Fruit fly (Drosophila melanogaster) whole organism, prepupa: ENCODE results near the gene CG44142.
A peak's percentile ranks its signal among the peaks of the same experiment; 100 is the strongest.

ENCODE experiments used
- Blimp-1 ChIP-seq: fragments of 200-800 bp; sonication (Bioruptor generic); optimal IDR thresholded peaks from 3 replicates; lab custom pipeline; 2017; ENCODE audit warnings: missing biosample characterization, missing genetic modification characterization, mild to moderate bottlenecking, moderate library complexity, missing genetic modification reagents
- CG10631 ChIP-seq: fragments of 200-800 bp; sonication (Bioruptor generic); optimal IDR thresholded peaks from 2 replicates; lab custom pipeline; 2016; ENCODE audit warnings: missing biosample characterization, missing genetic modification characterization
- CG11762 ChIP-seq: fragments of 200-800 bp; sonication (Bioruptor generic); optimal IDR thresholded peaks from 3 replicates; lab custom pipeline; 2016; ENCODE audit warnings: missing biosample characterization, missing genetic modification characterization; ENCODE audit not compliant: insufficient read depth
- CG15336 ChIP-seq: fragments of 200-800 bp; sonication (Bioruptor generic); IDR thresholded peaks from 2 replicates; pipeline ENCODE4 v1.3.6; 2022; ENCODE audit warnings: missing biosample characterization, missing genetic modification characterization
- CG1621 ChIP-seq: fragments of 200-800 bp; sonication (Bioruptor generic); optimal IDR thresholded peaks from 3 replicates; lab custom pipeline; 2018; ENCODE audit warnings: missing biosample characterization, mild to moderate bottlenecking, missing genetic modification characterization
- CG16779 ChIP-seq: fragments of 200-800 bp; sonication (Bioruptor generic); optimal IDR thresholded peaks from 3 replicates; lab custom pipeline; 2017; ENCODE audit warnings: missing biosample characterization, mild to moderate bottlenecking, missing genetic modification characterization
- CG3032 ChIP-seq: fragments of 200-800 bp; optimal IDR thresholded peaks from 2 replicates; lab custom pipeline; 2019; ENCODE audit warnings: missing biosample characterization, mild to moderate bottlenecking, missing genetic modification characterization, moderate library complexity
- CG32006 ChIP-seq: fragments of 200-800 bp; sonication (Bioruptor generic); optimal IDR thresholded peaks from 3 replicates; lab custom pipeline; 2017; ENCODE audit warnings: missing biosample characterization, mild to moderate bottlenecking, missing genetic modification characterization
- CG34406 ChIP-seq: fragments of 200-800 bp; sonication (Bioruptor generic); optimal IDR thresholded peaks from 3 replicates; lab custom pipeline; 2016; ENCODE audit warnings: missing biosample characterization, missing genetic modification characterization
- CG3919 ChIP-seq: fragments of 200-800 bp; sonication (Bioruptor generic); optimal IDR thresholded peaks from 3 replicates; lab custom pipeline; 2016; ENCODE audit warnings: missing biosample characterization, missing genetic modification characterization
- CG4318 ChIP-seq: fragments of 200-800 bp; sonication (Bioruptor generic); optimal IDR thresholded peaks from 3 replicates; lab custom pipeline; 2017; ENCODE audit warnings: missing biosample characterization, mild to moderate bottlenecking, missing genetic modification characterization
- CG6276 ChIP-seq: fragments of 200-800 bp; sonication (Bioruptor generic); optimal IDR thresholded peaks from 2 replicates; lab custom pipeline; 2017; ENCODE audit warnings: missing biosample characterization, mild to moderate bottlenecking, missing genetic modification characterization
- CG6808 ChIP-seq: fragments of 200-800 bp; sonication (Bioruptor generic); optimal IDR thresholded peaks from 3 replicates; lab custom pipeline; 2017; ENCODE audit warnings: missing biosample characterization, missing genetic modification characterization, mild to moderate bottlenecking, moderate library complexity, missing genetic modification reagents
- CG8119 ChIP-seq: fragments of 200-800 bp; sonication (Bioruptor generic); IDR thresholded peaks from 3 replicates; pipeline ENCODE4 v1.3.6; 2022; ENCODE audit warnings: missing biosample characterization, missing genetic modification characterization
- CG8632 ChIP-seq: fragments of 200-800 bp; sonication (Bioruptor generic); optimal IDR thresholded peaks from 3 replicates; lab custom pipeline; 2016; ENCODE audit warnings: missing biosample characterization, missing genetic modification characterization
- CG9139 ChIP-seq: fragments of 200-800 bp; sonication (Bioruptor generic); optimal IDR thresholded peaks from 3 replicates; lab custom pipeline; 2017; ENCODE audit warnings: missing biosample characterization, mild to moderate bottlenecking, missing genetic modification characterization
- Eip75B ChIP-seq: fragments of 200-800 bp; sonication (Bioruptor generic); optimal IDR thresholded peaks from 3 replicates; lab custom pipeline; 2016; ENCODE audit warnings: missing biosample characterization, missing genetic modification characterization
- Gug ChIP-seq: fragments of 200-800 bp; sonication (Bioruptor generic); IDR thresholded peaks from 2 replicates; pipeline ENCODE4 v1.3.6; 2022; ENCODE audit warnings: missing biosample characterization, missing genetic modification characterization
- Hr39 ChIP-seq: fragments of 200-800 bp; sonication (Bioruptor generic); optimal IDR thresholded peaks from 2 replicates; lab custom pipeline; 2016; ENCODE audit warnings: missing biosample characterization, missing genetic modification characterization
- Hr4 ChIP-seq: fragments of 200-800 bp; sonication (Bioruptor generic); optimal IDR thresholded peaks from 3 replicates; lab custom pipeline; 2016; ENCODE audit warnings: missing biosample characterization, missing genetic modification characterization
- Lpt ChIP-seq: fragments of 200-800 bp; sonication (Bioruptor generic); optimal IDR thresholded peaks from 3 replicates; lab custom pipeline; 2016; ENCODE audit warnings: missing biosample characterization, missing genetic modification characterization
- OdsH ChIP-seq: fragments of 200-800 bp; sonication (Bioruptor generic); optimal IDR thresholded peaks from 3 replicates; lab custom pipeline; 2016; ENCODE audit warnings: missing biosample characterization, missing genetic modification characterization
- Sox102F ChIP-seq: fragments of 200-800 bp; sonication (Bioruptor generic); optimal IDR thresholded peaks from 2 replicates; lab custom pipeline; 2016; ENCODE audit warnings: missing biosample characterization, mild to moderate bottlenecking, missing genetic modification characterization
- Sox15 ChIP-seq: fragments of 200-800 bp; sonication (Bioruptor generic); optimal IDR thresholded peaks from 3 replicates; lab custom pipeline; 2016; ENCODE audit warnings: missing biosample characterization, missing genetic modification characterization
- acj6 ChIP-seq: fragments of 200-800 bp; sonication (Bioruptor generic); optimal IDR thresholded peaks from 3 replicates; lab custom pipeline; 2016; ENCODE audit warnings: missing biosample characterization, missing genetic modification characterization
- dsx ChIP-seq: fragments of 200-800 bp; optimal IDR thresholded peaks from 3 replicates; lab custom pipeline; 2019; ENCODE audit warnings: missing biosample characterization, mild to moderate bottlenecking, missing genetic modification characterization, moderate library complexity; ENCODE audit not compliant: poor library complexity, severe bottlenecking
- eg ChIP-seq: fragments of 200-800 bp; sonication (Bioruptor generic); IDR thresholded peaks from 3 replicates; pipeline ENCODE4 v1.3.6; 2022; ENCODE audit warnings: missing biosample characterization, missing genetic modification characterization
- fd59A ChIP-seq: fragments of 200-800 bp; sonication (Bioruptor generic); optimal IDR thresholded peaks from 2 replicates; lab custom pipeline; 2017; ENCODE audit warnings: missing biosample characterization, mild to moderate bottlenecking, missing genetic modification characterization, missing genetic modification reagents
- fd85E ChIP-seq: fragments of 200-800 bp; sonication (Bioruptor generic); optimal IDR thresholded peaks from 3 replicates; lab custom pipeline; 2016; ENCODE audit warnings: missing biosample characterization, missing genetic modification characterization
- fkh ChIP-seq: fragments of 200-800 bp; sonication (Bioruptor generic); optimal IDR thresholded peaks from 3 replicates; lab custom pipeline; 2017; ENCODE audit warnings: missing biosample characterization, mild to moderate bottlenecking, missing genetic modification characterization, moderate library complexity
- lz ChIP-seq: fragments of 200-800 bp; sonication (Bioruptor generic); optimal IDR thresholded peaks from 3 replicates; lab custom pipeline; 2016; ENCODE audit warnings: missing biosample characterization, missing genetic modification characterization
- net ChIP-seq: fragments of 200-800 bp; sonication (Bioruptor generic); optimal IDR thresholded peaks from 3 replicates; lab custom pipeline; 2016; ENCODE audit warnings: missing biosample characterization, missing genetic modification characterization
- salr ChIP-seq, 2 experiments: fragments of 200-800 bp; sonication (Bioruptor generic); optimal IDR thresholded peaks; 3 replicates each; lab custom pipeline; 2016 to 2018; ENCODE audit warnings: missing biosample characterization in 2 of 2, missing genetic modification characterization in 2 of 2, mild to moderate bottlenecking in 1 of 2
- ss ChIP-seq, 2 experiments: fragments of 200-800 bp; sonication (Bioruptor generic); optimal IDR thresholded peaks; 2 replicates in 1 of 2; 3 replicates in 1 of 2; lab custom pipeline; 2017 to 2018; ENCODE audit warnings: mild to moderate bottlenecking in 2 of 2, missing biosample characterization in 2 of 2, missing genetic modification characterization in 2 of 2, moderate library complexity in 1 of 2
- topi ChIP-seq: fragments of 200-800 bp; sonication (Bioruptor generic); optimal IDR thresholded peaks from 3 replicates; lab custom pipeline; 2016; ENCODE audit warnings: missing biosample characterization, missing genetic modification characterization
- vri ChIP-seq: fragments of 200-800 bp; sonication (Bioruptor generic); optimal IDR thresholded peaks from 3 replicates; lab custom pipeline; 2016; ENCODE audit warnings: missing biosample characterization, mild to moderate bottlenecking, missing genetic modification characterization

CG44142 gene

DNA sequence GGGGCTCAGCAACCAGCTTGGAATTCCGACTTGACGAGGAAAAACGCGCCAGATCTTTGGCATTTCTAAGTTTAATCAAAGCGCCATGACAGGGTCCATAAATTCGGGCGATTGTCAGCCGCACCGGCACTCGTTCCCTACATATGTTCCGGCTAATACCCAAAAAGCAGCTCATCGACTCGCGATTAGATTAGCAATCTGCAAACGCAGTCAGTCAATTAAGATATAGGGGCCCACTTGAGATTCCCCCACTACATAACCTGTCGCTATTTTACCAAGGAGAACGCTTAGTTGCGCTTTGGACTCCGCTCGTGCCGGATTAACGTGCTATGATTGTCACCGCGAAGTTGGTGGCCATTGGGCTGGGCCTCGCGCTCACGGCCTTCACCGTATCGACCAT, 18.5 kb downstream of the CG44142 start, which contains the start of gene CG8773:
TSS of gene CG8773 (plus strand) at position 288 of the 400 bp plus-strand sequence.
- no peak for TF ChIP-seq CG4318 (GFP tag; lab: Kevin White, UChicago)
- no peak for TF ChIP-seq OdsH (GFP tag; lab: Kevin White, UChicago)
- TF ChIP-seq CG10631 (GFP tag; lab: Kevin White, UChicago): no peak
- no peak for TF ChIP-seq dsx (GFP tag; lab: Kevin White, UChicago)
- no peak for TF ChIP-seq fd59A (GFP tag; lab: Kevin White, UChicago)
- TF ChIP-seq CG11762 (GFP tag; lab: Kevin White, UChicago): no peak
- TF ChIP-seq vri (GFP tag; lab: Kevin White, UChicago): peak; percentile 19
- TF ChIP-seq, all 60 proteins: peak for 1

DNA sequence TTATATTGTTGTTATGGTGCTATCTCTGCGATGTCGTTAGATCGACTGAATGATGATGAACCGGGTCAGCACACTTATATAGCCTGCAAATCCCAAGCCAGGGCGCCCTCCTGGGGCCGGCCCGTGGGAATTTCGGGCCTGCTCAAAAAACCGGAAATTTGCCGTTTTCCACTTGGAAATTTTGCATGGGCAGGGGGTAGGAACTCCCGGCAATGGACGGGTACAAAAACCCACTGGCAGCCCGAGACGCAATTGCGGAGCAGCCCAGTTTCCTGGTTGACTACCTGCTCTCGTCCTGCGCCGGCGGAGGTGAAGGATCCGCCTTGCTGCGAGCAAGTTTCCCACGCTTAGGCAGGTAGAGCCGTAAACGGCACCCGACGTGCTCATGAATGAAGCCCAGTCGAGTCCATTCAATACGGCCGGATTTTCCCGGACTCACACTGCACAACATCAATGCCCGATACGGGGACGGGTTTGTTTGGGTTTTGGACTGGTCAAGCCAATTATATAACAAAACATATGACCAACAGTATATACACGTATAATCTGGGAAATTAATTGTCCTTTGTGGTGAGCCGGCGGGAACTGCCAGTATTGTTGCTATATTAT, 19.7 kb downstream of the CG44142 start, which contains the start of gene wntD:
TSS of gene wntD (minus strand) at position 51 of the 609 bp plus-strand sequence.
- TF ChIP-seq OdsH (GFP tag; lab: Kevin White, UChicago) (no peak), Gug (GFP tag; lab: Robert Waterston, UW) (no peak), CG15336 (GFP tag; lab: Robert Waterston, UW) (no peak), Sox102F (GFP tag; lab: Kevin White, UChicago) (no peak), fd85E (GFP tag; lab: Kevin White, UChicago) (no peak), CG8632 (GFP tag; lab: Kevin White, UChicago) (no peak), Eip75B (GFP tag; lab: Kevin White, UChicago) (no peak), dsx (GFP tag; lab: Kevin White, UChicago) (no peak), ss (GFP tag; optimal IDR thresholded peaks at IDR 0.05; lab: Kevin White, UChicago) (no peak), lz (no peak), Sox15 (GFP tag; lab: Kevin White, UChicago) (no peak), CG10631 (GFP tag; lab: Kevin White, UChicago) (no peak), Hr4 (GFP tag; lab: Kevin White, UChicago) (no peak), CG9139 (GFP tag; lab: Kevin White, UChicago) (no peak), net (no peak), Lpt (GFP tag; lab: Kevin White, UChicago) (no peak), CG3032 (tag; lab: Kevin White, UChicago) (no peak), CG6276 (no peak), CG3919 (GFP tag; lab: Kevin White, UChicago) (no peak)

DNA sequence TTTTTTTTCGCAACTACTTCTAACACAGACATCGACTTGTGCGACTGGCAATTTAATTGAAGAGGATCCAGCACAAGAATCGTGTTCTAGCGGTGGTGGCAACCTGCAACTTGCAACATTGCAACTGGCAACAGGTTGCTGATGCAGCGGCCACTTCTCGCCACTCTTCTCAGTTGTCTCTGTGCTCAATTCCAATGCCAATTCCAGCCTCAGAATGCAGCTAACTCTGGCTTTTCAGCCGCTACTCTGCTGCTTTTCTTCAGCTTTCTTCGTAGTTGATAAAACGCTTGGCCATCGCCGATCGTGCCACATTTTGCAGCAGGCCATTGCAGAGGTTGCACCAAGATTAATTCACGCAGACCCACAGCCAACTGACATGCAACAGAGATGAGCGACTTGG, 22.7 kb downstream of the CG44142 start, which contains the start of gene Osi22:
TSS of gene Osi22 (plus strand) at position 301 of the 400 bp plus-strand sequence.
- no peak for TF ChIP-seq salr (GFP tag; optimal IDR thresholded peaks at IDR 0.05; lab: Kevin White, UChicago)
- TF ChIP-seq CG8632 (GFP tag; lab: Kevin White, UChicago): no peak
- TF ChIP-seq fkh: no peak
- TF ChIP-seq CG34406: no peak
- no peak for TF ChIP-seq acj6 (GFP tag; lab: Kevin White, UChicago)

DNA sequence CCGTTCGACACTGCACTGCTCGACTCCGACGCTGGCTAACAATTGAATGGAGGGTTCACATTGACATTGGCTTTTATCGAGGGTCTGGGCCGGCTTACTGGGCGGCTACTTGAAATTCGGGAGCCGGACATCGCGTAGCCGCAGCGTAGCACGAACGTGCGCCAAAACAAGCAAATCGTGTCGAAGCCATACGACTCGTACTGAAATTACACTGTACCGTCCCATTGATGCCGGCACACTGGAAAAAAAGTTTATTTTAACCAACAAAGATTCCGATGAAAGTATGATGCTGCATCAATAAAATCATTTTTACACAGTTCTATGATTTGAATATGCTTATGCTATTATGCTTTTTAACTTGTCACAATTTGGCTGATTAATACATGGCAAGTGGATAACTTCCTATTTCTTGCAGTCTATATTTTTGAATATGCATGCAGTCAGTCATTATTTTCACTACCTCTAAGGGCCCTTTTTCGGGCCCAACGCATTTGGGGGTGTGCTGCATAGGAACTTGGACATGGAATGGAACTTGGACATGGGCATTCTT, 24.1 kb downstream of the CG44142 start, which contains the start of gene apn:
TSS of gene apn (minus strand) at position 51 of the 550 bp plus-strand sequence.
- TF ChIP-seq CG3919 (GFP tag; lab: Kevin White, UChicago) (no peak), CG32006 (GFP tag; lab: Kevin White, UChicago) (peak; percentile 40), CG1621 (no peak), dsx (GFP tag; lab: Kevin White, UChicago) (no peak), CG16779 (tag; lab: Kevin White, UChicago) (no peak), CG8119 (GFP tag; lab: Robert Waterston, UW) (no peak), CG34406 (no peak), Sox15 (GFP tag; lab: Kevin White, UChicago) (no peak), CG3032 (tag; lab: Kevin White, UChicago) (no peak), Hr39 (GFP tag; lab: Kevin White, UChicago) (no peak), CG6808 (GFP tag; lab: Kevin White, UChicago) (no peak), CG4318 (GFP tag; lab: Kevin White, UChicago) (no peak), OdsH (GFP tag; lab: Kevin White, UChicago) (no peak), Blimp-1 (no peak), eg (peak; percentile 60; the same call in 2 of the 3 replicates), topi (no peak), CG15336 (GFP tag; lab: Robert Waterston, UW) (peak; percentile 33; the same call in 1 of the 2 replicates)
